Worm (Caenorhabditis elegans): ENCODE results near the gene prx-3.

- no peak for TF ChIP-seq dao-5 (tag; optimal IDR thresholded peaks at IDR 0.05)
- no peak for TF ChIP-seq W03F9.2 (tag; optimal IDR thresholded peaks at IDR 0.05)
Observed at ce11 chrX:6088718-6089117, 24.0 kb downstream of the prx-3 start.

Measured in whole organism, L4/young adult.